Worm (Caenorhabditis elegans) whole organism, L1 larva: ENCODE measurements around the gene dhhc-1.

Experiments used
- alr-1 ChIP-seq: fragments of 200-800 bp; sonication (Bioruptor generic); optimal IDR thresholded peaks from 2 replicates; lab custom pipeline; 2018; ENCODE audit warnings: borderline replicate concordance, mild to moderate bottlenecking, missing genetic modification characterization, missing compliant biosample characterization
- ama-1 ChIP-seq: fragments of 150-350 bp; optimal IDR thresholded peaks from 2 replicates; lab custom pipeline; 2014
- blmp-1 ChIP-seq: fragments of 150-350 bp; optimal IDR thresholded peaks from 2 replicates; lab custom pipeline; 2014; ENCODE audit warnings: missing biosample characterization, missing genetic modification characterization
- ceh-82 ChIP-seq, 3 experiments: fragments of 150-350 bp in 1 of 3; sonication (generic microtip) in 2 of 3; optimal IDR thresholded peaks; 2 replicates each; lab custom pipeline; 2014 to 2017; ENCODE audit warnings: missing biosample characterization in 3 of 3, missing genetic modification characterization in 3 of 3
- ces-1 ChIP-seq: fragments of 150-350 bp; optimal IDR thresholded peaks from 2 replicates; lab custom pipeline; 2014; ENCODE audit warnings: missing biosample characterization, missing genetic modification reagents, missing genetic modification characterization
- dpl-1 ChIP-seq, 3 experiments: fragments of 150-350 bp in 2 of 3; sonication (generic microtip) in 1 of 3; optimal IDR thresholded peaks; 2 replicates each; lab custom pipeline; 2014 to 2017; ENCODE audit warnings: missing biosample characterization in 3 of 3, missing genetic modification characterization in 3 of 3, missing genetic modification reagents in 3 of 3
- fkh-10 ChIP-seq: sonication (generic microtip); optimal IDR thresholded peaks from 2 replicates; lab custom pipeline; 2017; ENCODE audit warnings: missing biosample characterization, missing genetic modification reagents, missing genetic modification characterization
- lir-3 ChIP-seq: sonication (generic microtip); optimal IDR thresholded peaks from 2 replicates; lab custom pipeline; 2016; ENCODE audit warnings: mild to moderate bottlenecking, missing genetic modification characterization, moderate library complexity, missing compliant biosample characterization; ENCODE audit not compliant: poor library complexity
- rnt-1 ChIP-seq: sonication (generic microtip); optimal IDR thresholded peaks from 2 replicates; lab custom pipeline; 2016; ENCODE audit warnings: mild to moderate bottlenecking, missing genetic modification characterization, moderate library complexity, missing compliant biosample characterization
- snpc-4 ChIP-seq: fragments of 150-350 bp; optimal IDR thresholded peaks from 2 replicates; lab custom pipeline; 2014; ENCODE audit warnings: missing biosample characterization, missing genetic modification characterization
- unc-30 ChIP-seq: sonication (generic microtip); optimal IDR thresholded peaks from 2 replicates; lab custom pipeline; 2017; ENCODE audit warnings: missing biosample characterization, missing genetic modification characterization
- unc-62 ChIP-seq: fragments of 150-350 bp; optimal IDR thresholded peaks from 2 replicates; lab custom pipeline; 2014; ENCODE audit warnings: missing biosample characterization, missing genetic modification reagents, missing genetic modification characterization
- vab-15 ChIP-seq: sonication (generic microtip); optimal IDR thresholded peaks from 2 replicates; lab custom pipeline; 2017; ENCODE audit warnings: missing genotype, mild to moderate bottlenecking, missing genetic modification characterization, missing compliant biosample characterization
- zag-1 ChIP-seq: fragments of 150-350 bp; optimal IDR thresholded peaks from 2 replicates; lab custom pipeline; 2014; ENCODE audit warnings: missing biosample characterization, missing genetic modification characterization

DNA sequence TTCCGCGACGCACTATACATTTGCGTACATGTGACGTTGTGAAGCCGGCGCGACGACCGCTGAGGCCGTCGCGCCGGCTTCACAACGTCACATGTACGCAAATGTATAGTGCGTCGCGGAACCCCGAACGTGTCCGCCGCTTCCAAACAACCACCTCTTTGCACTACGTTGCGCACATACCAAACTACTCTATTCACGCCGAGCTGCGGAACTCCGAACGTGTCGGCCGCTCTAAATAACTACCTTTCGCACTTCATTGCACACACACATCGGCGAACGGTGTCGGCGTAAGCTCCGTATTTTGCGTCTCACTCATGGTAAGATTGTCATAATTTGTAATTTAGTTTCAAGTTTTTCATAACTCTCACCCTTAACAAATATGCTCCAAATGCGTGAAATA, 12.0 kb upstream of the dhhc-1 start:
- TF ChIP-seq zag-1 (tag; lab: Kevin White, UChicago) (no peak), dpl-1 (GFP tag; optimal IDR thresholded peaks at IDR 0.05; lab: Kevin White, UChicago) (no peak), ces-1 (no peak), rnt-1 (tag; lab: Kevin White, UChicago) (no peak), alr-1 (no peak), ceh-82 (tag; optimal IDR thresholded peaks at IDR 0.05; lab: Kevin White, UChicago) (no peak), unc-30 (tag; lab: Kevin White, UChicago) (no peak), fkh-10 (GFP tag; lab: Kevin White, UChicago) (no peak), lir-3 (tag; lab: Kevin White, UChicago) (no peak), blmp-1 (tag; lab: Kevin White, UChicago) (no peak), snpc-4 (tag; lab: Kevin White, UChicago) (peak; percentile 5), ama-1 (lab: Kevin White, UChicago) (no peak), vab-15 (no peak), unc-62 (GFP tag; lab: Kevin White, UChicago) (no peak)
